Worm (Caenorhabditis elegans) whole organism, young adult: ENCODE measurements around the gene irg-2.

Experiments
- B0336.3 ChIP-seq: fragments of 200-800 bp; sonication (Bioruptor generic); IDR thresholded peaks from 2 replicates; pipeline ENCODE4 v1.3.6; 2022; ENCODE audit warnings: missing genetic modification characterization, missing compliant biosample characterization
- F10E7.11 ChIP-seq: sonication (generic microtip); optimal IDR thresholded peaks from 2 replicates; lab custom pipeline; 2017; ENCODE audit warnings: mild to moderate bottlenecking, missing genetic modification characterization, moderate library complexity, missing compliant biosample characterization
- F33H1.4 ChIP-seq: fragments of 200-800 bp; sonication (Bioruptor generic); IDR thresholded peaks from 2 replicates; pipeline ENCODE4 v1.3.6; 2022; ENCODE audit warnings: missing genetic modification reagents, missing genetic modification characterization, missing compliant biosample characterization
- F52B5.7 ChIP-seq: sonication (generic microtip); optimal IDR thresholded peaks from 2 replicates; lab custom pipeline; 2016; ENCODE audit warnings: mild to moderate bottlenecking, missing genetic modification characterization, missing compliant biosample characterization
- F55B11.4 ChIP-seq: sonication (generic microtip); optimal IDR thresholded peaks from 2 replicates; lab custom pipeline; 2016; ENCODE audit warnings: missing compliant biosample characterization, missing genetic modification characterization, borderline replicate concordance; ENCODE audit not compliant: insufficient read depth
- K11D2.4 ChIP-seq: fragments of 200-800 bp; sonication (Bioruptor generic); IDR thresholded peaks from 2 replicates; pipeline ENCODE4 v1.3.6; 2022; ENCODE audit warnings: missing genetic modification reagents, missing genetic modification characterization, missing compliant biosample characterization
- K12H6.12 ChIP-seq: fragments of 200-800 bp; sonication (Bioruptor generic); optimal IDR thresholded peaks from 2 replicates; lab custom pipeline; 2018; ENCODE audit warnings: mild to moderate bottlenecking, missing genetic modification characterization, missing compliant biosample characterization
- T07F8.4 ChIP-seq: sonication (generic microtip); optimal IDR thresholded peaks from 2 replicates; lab custom pipeline; 2016; ENCODE audit warnings: mild to moderate bottlenecking, missing genetic modification characterization, moderate library complexity, missing compliant biosample characterization
- T26A5.8 ChIP-seq: sonication (generic microtip); optimal IDR thresholded peaks from 2 replicates; lab custom pipeline; 2016; ENCODE audit warnings: missing genetic modification characterization, missing compliant biosample characterization
- Y53G8AR.9 ChIP-seq: fragments of 200-800 bp; sonication (Bioruptor generic); conservative IDR thresholded peaks from 2 replicates; pipeline ENCODE4 v1.3.6; 2022; ENCODE audit warnings: missing genetic modification reagents, missing genetic modification characterization, missing compliant biosample characterization
- Y56A3A.18 ChIP-seq: fragments of 200-800 bp; sonication (Bioruptor generic); IDR thresholded peaks from 2 replicates; pipeline ENCODE4 v1.3.6; 2022; ENCODE audit warnings: missing genetic modification reagents, missing genetic modification characterization, missing compliant biosample characterization
- Y95B8A.8 ChIP-seq: fragments of 200-800 bp; sonication (Bioruptor generic); IDR thresholded peaks from 2 replicates; pipeline ENCODE4 v1.3.6; 2022; ENCODE audit warnings: missing genetic modification reagents, missing genetic modification characterization, missing compliant biosample characterization
- ama-1 ChIP-seq, 3 experiments: fragments of 150-350 bp in 1 of 3; sonication (generic microtip) in 2 of 3; optimal IDR thresholded peaks; 2 replicates each; lab custom pipeline; 2014 to 2018; ENCODE audit warnings: missing biosample characterization in 2 of 3, missing genetic modification characterization in 2 of 3, missing genetic modification reagents in 2 of 3
- athp-1 ChIP-seq: sonication (generic microtip); optimal IDR thresholded peaks from 2 replicates; lab custom pipeline; 2017; ENCODE audit warnings: mild to moderate bottlenecking, missing genetic modification characterization, missing compliant biosample characterization
- attf-3 ChIP-seq: fragments of 200-800 bp; sonication (Bioruptor generic); conservative IDR thresholded peaks from 2 replicates; pipeline ENCODE4 v1.3.6; 2022; ENCODE audit warnings: missing genetic modification reagents, missing genetic modification characterization, missing compliant biosample characterization
- attf-5 ChIP-seq: fragments of 200-800 bp; sonication (Bioruptor generic); optimal IDR thresholded peaks from 2 replicates; lab custom pipeline; 2018; ENCODE audit warnings: mild to moderate bottlenecking, missing genetic modification characterization, missing compliant biosample characterization
- cebp-1 ChIP-seq, 2 experiments: fragments of 200-800 bp in 1 of 2; sonication (Bioruptor generic) in 1 of 2; sonication (generic microtip) in 1 of 2; IDR thresholded peaks in 1 of 2; optimal IDR thresholded peaks in 1 of 2; 2 replicates each; pipeline versions ENCODE4 v1.3.6 to Lab custom; 2017 to 2022; ENCODE audit warnings: missing compliant biosample characterization in 2 of 2, missing genetic modification characterization in 2 of 2, mild to moderate bottlenecking in 1 of 2, missing genetic modification reagents in 1 of 2, moderate library complexity in 1 of 2
- ceh-100 ChIP-seq: fragments of 200-800 bp; sonication (Bioruptor generic); IDR thresholded peaks from 2 replicates; pipeline ENCODE4 v1.3.6; 2022; ENCODE audit warnings: missing genetic modification reagents, missing genetic modification characterization, missing compliant biosample characterization
- ceh-40 ChIP-seq: fragments of 200-800 bp; sonication (Bioruptor generic); IDR thresholded peaks from 2 replicates; pipeline ENCODE4 v1.3.6; 2022; ENCODE audit warnings: missing genetic modification characterization, missing compliant biosample characterization
- ceh-58 ChIP-seq: fragments of 200-800 bp; sonication (Bioruptor generic); IDR thresholded peaks from 2 replicates; pipeline ENCODE4 v1.3.6; 2022; ENCODE audit warnings: missing genetic modification characterization, missing compliant biosample characterization
- ceh-91 ChIP-seq: fragments of 200-800 bp; sonication (Bioruptor generic); IDR thresholded peaks from 2 replicates; pipeline ENCODE4 v1.3.6; 2022; ENCODE audit warnings: missing genetic modification reagents, missing genetic modification characterization, missing compliant biosample characterization
- chd-7 ChIP-seq: sonication (generic microtip); optimal IDR thresholded peaks from 2 replicates; lab custom pipeline; 2016; ENCODE audit warnings: mild to moderate bottlenecking, missing genetic modification characterization, moderate library complexity, missing compliant biosample characterization
- dox-1 ChIP-seq: fragments of 200-800 bp; sonication (Bioruptor generic); IDR thresholded peaks from 2 replicates; pipeline ENCODE4 v1.3.6; 2022; ENCODE audit warnings: missing genetic modification reagents, missing genetic modification characterization, missing compliant biosample characterization
- dpff-1 ChIP-seq: sonication (generic microtip); optimal IDR thresholded peaks from 2 replicates; lab custom pipeline; 2017; ENCODE audit warnings: mild to moderate bottlenecking, missing genetic modification characterization, missing compliant biosample characterization
- egl-44 ChIP-seq: fragments of 200-800 bp; sonication (Bioruptor generic); IDR thresholded peaks from 2 replicates; pipeline ENCODE4 v1.3.6; 2022; ENCODE audit warnings: missing genetic modification reagents, missing genetic modification characterization, missing compliant biosample characterization
- fkh-3 ChIP-seq: sonication (generic microtip); optimal IDR thresholded peaks from 2 replicates; lab custom pipeline; 2016; ENCODE audit warnings: mild to moderate bottlenecking, missing genetic modification characterization, missing compliant biosample characterization
- hmg-1.2 ChIP-seq: fragments of 200-800 bp; sonication (Bioruptor generic); IDR thresholded peaks from 2 replicates; pipeline ENCODE4 v1.3.6; 2022; ENCODE audit warnings: missing genetic modification reagents, missing genetic modification characterization, missing compliant biosample characterization
- hsf-1 ChIP-seq: fragments of 200-800 bp; sonication (Bioruptor generic); IDR thresholded peaks from 2 replicates; pipeline ENCODE4 v1.3.6; 2022; ENCODE audit warnings: missing genetic modification reagents, missing genetic modification characterization, missing compliant biosample characterization
- lag-1 ChIP-seq: fragments of 200-800 bp; sonication (Bioruptor generic); IDR thresholded peaks from 2 replicates; pipeline ENCODE4 v1.3.6; 2022; ENCODE audit warnings: missing genetic modification reagents, missing genetic modification characterization, missing compliant biosample characterization
- lin-35 ChIP-seq, 3 experiments: fragments of 150-350 bp in 2 of 3; sonication (generic microtip) in 1 of 3; optimal IDR thresholded peaks; 2 replicates each; lab custom pipeline; 2014 to 2018; ENCODE audit warnings: missing biosample characterization in 3 of 3, missing genetic modification characterization in 3 of 3, missing genetic modification reagents in 3 of 3
- lin-54 ChIP-seq: fragments of 200-800 bp; sonication (Bioruptor generic); optimal IDR thresholded peaks from 2 replicates; lab custom pipeline; 2018; ENCODE audit warnings: mild to moderate bottlenecking, missing genetic modification characterization, missing compliant biosample characterization
- lsl-1 ChIP-seq: fragments of 200-800 bp; sonication (Bioruptor generic); optimal IDR thresholded peaks from 2 replicates; lab custom pipeline; 2018; ENCODE audit warnings: mild to moderate bottlenecking, missing genetic modification characterization, moderate library complexity, missing compliant biosample characterization
- mes-4 ChIP-seq: sonication (generic microtip); optimal IDR thresholded peaks from 2 replicates; lab custom pipeline; 2016; ENCODE audit warnings: missing genotype, missing genetic modification characterization, missing compliant biosample characterization
- nfya-2 ChIP-seq: fragments of 200-800 bp; sonication (Bioruptor generic); IDR thresholded peaks from 2 replicates; pipeline ENCODE4 v1.3.6; 2022; ENCODE audit warnings: missing genetic modification reagents, missing genetic modification characterization, missing compliant biosample characterization
- nhr-27 ChIP-seq: fragments of 200-800 bp; sonication (Bioruptor generic); optimal IDR thresholded peaks from 2 replicates; lab custom pipeline; 2018; ENCODE audit warnings: mild to moderate bottlenecking, missing genetic modification characterization, moderate library complexity, missing compliant biosample characterization
- repo-1 ChIP-seq: sonication (generic microtip); optimal IDR thresholded peaks from 2 replicates; lab custom pipeline; 2017; ENCODE audit warnings: mild to moderate bottlenecking, missing genetic modification characterization, missing compliant biosample characterization
- sdz-38 ChIP-seq: sonication (generic microtip); optimal IDR thresholded peaks from 2 replicates; lab custom pipeline; 2016; ENCODE audit warnings: missing genotype, missing genetic modification characterization, missing compliant biosample characterization
- sea-2 ChIP-seq: fragments of 200-800 bp; sonication (Bioruptor generic); IDR thresholded peaks from 2 replicates; pipeline ENCODE4 v1.3.6; 2022; ENCODE audit warnings: missing genetic modification characterization, missing compliant biosample characterization
- snpc-3.4 ChIP-seq: sonication (generic microtip); optimal IDR thresholded peaks from 2 replicates; lab custom pipeline; 2017; ENCODE audit warnings: missing genetic modification characterization, mild to moderate bottlenecking, missing compliant biosample characterization, antibody characterized with exemption, moderate library complexity, missing genotype, missing genetic modification reagents
- snpc-4 ChIP-seq, 5 experiments: fragments of 150-350 bp in 1 of 5; sonication (generic microtip) in 4 of 5; optimal IDR thresholded peaks; 2 replicates each; lab custom pipeline; 2014 to 2018; ENCODE audit warnings: missing genetic modification characterization in 5 of 5, missing biosample characterization in 3 of 5, antibody characterized with exemption in 2 of 5, mild to moderate bottlenecking in 2 of 5, missing compliant biosample characterization in 2 of 5, missing genotype in 2 of 5, moderate library complexity in 2 of 5, missing genetic modification reagents in 1 of 5
- somi-1 ChIP-seq: fragments of 200-800 bp; sonication (Bioruptor generic); optimal IDR thresholded peaks from 2 replicates; lab custom pipeline; 2018; ENCODE audit warnings: mild to moderate bottlenecking, missing genetic modification characterization, missing compliant biosample characterization
- unc-130 ChIP-seq: sonication (generic microtip); optimal IDR thresholded peaks from 2 replicates; lab custom pipeline; 2016; ENCODE audit warnings: missing genetic modification reagents, missing genetic modification characterization, missing compliant biosample characterization
- ztf-18 ChIP-seq: sonication (generic microtip); optimal IDR thresholded peaks from 2 replicates; lab custom pipeline; 2016; ENCODE audit warnings: missing genotype, mild to moderate bottlenecking, missing genetic modification characterization, missing compliant biosample characterization
- ztf-3 ChIP-seq: fragments of 200-800 bp; sonication (Bioruptor generic); optimal IDR thresholded peaks from 2 replicates; lab custom pipeline; 2018; ENCODE audit warnings: mild to moderate bottlenecking, missing genetic modification characterization, missing compliant biosample characterization

irg-2 gene

ce11 chrV:4031319-4031718 is 10.7 kb upstream of the irg-2 start, which contains the start of gene cyp-35A4:
cyp-35A4 (plus strand) TSS chrV:4031619.
- TF ChIP-seq sdz-38 (tag; lab: Kevin White, UChicago) (no peak), chd-7 (tag; lab: Kevin White, UChicago) (no peak), sea-2 (no peak), lag-1 (GFP tag; lab: Robert Waterston, UW) (no peak), F52B5.7 (no peak), snpc-3.4 (tag; lab: Kevin White, UChicago) (no peak), F10E7.11 (tag; lab: Kevin White, UChicago) (no peak), ceh-40 (GFP tag; lab: Robert Waterston, UW) (no peak), Y53G8AR.9 (no peak), Y95B8A.8 (no peak), nfya-2 (GFP tag; lab: Robert Waterston, UW) (no peak), somi-1 (GFP tag; lab: Kevin White, UChicago) (no peak), hsf-1 (no peak), unc-130 (GFP tag; lab: Kevin White, UChicago) (no peak)

ce11 chrV:4034303-4034702 is 7.7 kb upstream of the irg-2 start, which contains the start of gene C49G7.7:
C49G7.7 (plus strand) TSS chrV:4034476.
- no peak for TF ChIP-seq snpc-4 (GFP tag; optimal IDR thresholded peaks at IDR 0.05; lab: Kevin White, UChicago)
- no peak for TF ChIP-seq snpc-4 (tag; optimal IDR thresholded peaks at IDR 0.05; lab: Kevin White, UChicago)
- TF ChIP-seq cebp-1 (GFP tag; IDR thresholded peaks at IDR 0.05; lab: Robert Waterston, UW) = peak; percentile 19; the same call in 1 of the 2 replicates
- peak; percentile 87 for TF ChIP-seq cebp-1 (tag; optimal IDR thresholded peaks at IDR 0.05; lab: Kevin White, UChicago)

DNA sequence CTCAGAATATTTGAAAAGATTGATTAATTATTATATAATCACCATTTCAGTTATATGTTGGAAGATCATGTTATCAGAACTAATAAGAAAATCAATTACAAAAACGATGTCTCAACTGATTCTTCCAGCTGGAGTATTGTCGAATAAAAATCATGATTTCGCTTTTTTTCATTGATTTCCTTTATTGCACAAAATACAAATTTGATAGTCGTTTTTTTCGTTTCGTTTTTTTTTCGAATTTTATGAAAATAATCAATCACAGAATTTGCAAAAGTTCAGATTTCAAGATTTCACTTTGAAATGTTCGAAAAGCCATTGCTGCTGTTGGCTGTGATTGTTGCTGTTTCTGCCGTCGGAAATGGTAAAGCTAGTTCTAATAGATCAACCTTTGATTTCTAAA is 6.2 kb upstream of the irg-2 start, which contains the start of gene C49G7.13:
C49G7.13 (plus strand) TSS at position 301 of the 400 bp plus-strand sequence.
- TF ChIP-seq T07F8.4 (tag; lab: Kevin White, UChicago) (no peak), hsf-1 (no peak), T26A5.8 (tag; lab: Kevin White, UChicago) (no peak), K12H6.12 (tag; lab: Kevin White, UChicago) (no peak), athp-1 (tag; lab: Kevin White, UChicago) (no peak), Y53G8AR.9 (no peak), lin-54 (GFP tag; lab: Kevin White, UChicago) (no peak), Y56A3A.18 (no peak), ztf-3 (GFP tag; lab: Kevin White, UChicago) (no peak), F33H1.4 (GFP tag; lab: Robert Waterston, UW) (no peak), ama-1 (optimal IDR thresholded peaks at IDR 0.05; lab: Kevin White, UChicago) (no peak), ama-1 (GFP tag; optimal IDR thresholded peaks at IDR 0.05; lab: Kevin White, UChicago) (no peak), ztf-18 (no peak), mes-4 (tag; lab: Kevin White, UChicago) (no peak), ceh-91 (GFP tag; lab: Robert Waterston, UW) (no peak), dox-1 (GFP tag; lab: Robert Waterston, UW) (no peak), somi-1 (GFP tag; lab: Kevin White, UChicago) (no peak), unc-130 (GFP tag; lab: Kevin White, UChicago) (no peak), attf-3 (GFP tag; lab: Robert Waterston, UW) (no peak), hmg-1.2 (no peak)

DNA sequence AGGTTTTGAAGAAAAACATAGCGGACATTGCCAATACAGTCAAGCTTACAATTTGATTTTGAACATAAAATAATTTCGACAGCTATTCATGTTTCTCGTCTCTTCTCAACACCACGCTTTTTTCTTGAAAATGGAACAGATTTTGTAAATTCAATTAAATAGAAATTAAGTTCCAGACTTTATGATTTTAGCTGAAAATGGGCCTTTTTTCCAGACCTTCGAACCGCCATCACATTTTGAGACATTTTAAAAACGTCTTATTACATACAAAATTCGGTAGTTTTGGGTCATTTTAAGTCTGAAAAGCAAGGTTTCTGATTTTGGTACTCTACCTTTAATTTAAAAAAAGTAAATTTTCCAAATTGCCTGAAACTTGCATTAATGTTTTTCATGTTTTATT is 3.9 kb upstream of the irg-2 start, which contains the start of gene C49G7.12:
C49G7.12 (plus strand) TSS at position 301 of the 400 bp plus-strand sequence.
- TF ChIP-seq F52B5.7 (no peak), egl-44 (no peak), B0336.3 (no peak), nhr-27 (tag; lab: Kevin White, UChicago) (no peak), repo-1 (tag; lab: Kevin White, UChicago) (no peak), ceh-58 (no peak), K12H6.12 (tag; lab: Kevin White, UChicago) (no peak), attf-5 (GFP tag; lab: Kevin White, UChicago) (no peak), dpff-1 (tag; lab: Kevin White, UChicago) (no peak), lsl-1 (GFP tag; lab: Kevin White, UChicago) (no peak), lin-35 (GFP tag; optimal IDR thresholded peaks at IDR 0.05; lab: Kevin White, UChicago) (no peak), fkh-3 (tag; lab: Kevin White, UChicago) (no peak), ceh-100 (no peak), K11D2.4 (GFP tag; lab: Robert Waterston, UW) (no peak), F55B11.4 (tag; lab: Kevin White, UChicago) (no peak)
